Worm (Caenorhabditis elegans) whole organism, L4 larva: ENCODE results near the gene C06A6.4.

ENCODE experiments used
- dpl-1 ChIP-seq: fragments of 150-350 bp; optimal IDR thresholded peaks from 2 replicates; lab custom pipeline; 2014; ENCODE audit warnings: missing biosample characterization, missing genetic modification reagents, missing genetic modification characterization
- jun-1 ChIP-seq: fragments of 150-350 bp; optimal IDR thresholded peaks from 2 replicates; lab custom pipeline; 2014; ENCODE audit warnings: missing biosample characterization, missing genetic modification reagents, missing genetic modification characterization
- lsy-2 ChIP-seq, 2 experiments: fragments of 150-350 bp in 1 of 2; sonication (generic microtip) in 1 of 2; optimal IDR thresholded peaks; 2 replicates each; lab custom pipeline; 2014 to 2017; ENCODE audit warnings: missing biosample characterization in 2 of 2, missing genetic modification characterization in 2 of 2

ce11 chrIV:7839923-7840322 is 10.8 kb upstream of the C06A6.4 start:
- TF ChIP-seq lsy-2 (tag; optimal IDR thresholded peaks at IDR 0.05; lab: Kevin White, UChicago) = no peak
- no peak for TF ChIP-seq dpl-1
- TF ChIP-seq jun-1 (tag; lab: Kevin White, UChicago) = no peak
